Fruit fly (Drosophila melanogaster) whole organism, embryonic: ENCODE results near the gene Gyc89Da.

Experiments
- B-H2 ChIP-seq: fragments of 200-800 bp; sonication (Bioruptor generic); optimal IDR thresholded peaks from 2 replicates; lab custom pipeline; 2018; ENCODE audit warnings: missing biosample characterization, mild to moderate bottlenecking, missing genetic modification characterization
- Bdp1 ChIP-seq: fragments of 200-800 bp; sonication (Bioruptor generic); optimal IDR thresholded peaks from 3 replicates; lab custom pipeline; 2016; ENCODE audit warnings: missing biosample characterization, missing genetic modification characterization
- CG12071 ChIP-seq: fragments of 200-800 bp; sonication (Bioruptor generic); optimal IDR thresholded peaks from 3 replicates; lab custom pipeline; 2018; ENCODE audit warnings: missing biosample characterization, mild to moderate bottlenecking, missing genetic modification characterization
- CG12104 ChIP-seq: fragments of 200-800 bp; sonication (Bioruptor generic); optimal IDR thresholded peaks from 3 replicates; lab custom pipeline; 2016; ENCODE audit warnings: missing biosample characterization, missing genetic modification characterization
- CG12299 ChIP-seq: fragments of 200-800 bp; sonication (Bioruptor generic); optimal IDR thresholded peaks from 2 replicates; lab custom pipeline; 2018; ENCODE audit warnings: missing biosample characterization, mild to moderate bottlenecking, missing genetic modification characterization
- CG12769 ChIP-seq: fragments of 200-800 bp; sonication (Bioruptor generic); optimal IDR thresholded peaks from 2 replicates; lab custom pipeline; 2019; ENCODE audit warnings: missing biosample characterization, mild to moderate bottlenecking, missing genetic modification characterization, moderate library complexity
- CG14014 ChIP-seq: fragments of 200-800 bp; sonication (Bioruptor generic); IDR thresholded peaks from 2 replicates; pipeline ENCODE4 v1.3.6; 2022; ENCODE audit warnings: missing biosample characterization, missing genetic modification characterization
- CG14860 ChIP-seq: fragments of 200-800 bp; sonication (Bioruptor generic); IDR thresholded peaks from 3 replicates; pipeline ENCODE4 v1.3.6; 2022; ENCODE audit warnings: missing biosample characterization, missing genetic modification characterization; ENCODE audit not compliant: partially characterized antibody
- CG1602 ChIP-seq: fragments of 200-800 bp; sonication (Bioruptor generic); optimal IDR thresholded peaks from 3 replicates; lab custom pipeline; 2016; ENCODE audit warnings: missing biosample characterization, missing genetic modification characterization
- CG1832 ChIP-seq: fragments of 200-800 bp; sonication (Bioruptor generic); optimal IDR thresholded peaks from 2 replicates; lab custom pipeline; 2017; ENCODE audit warnings: missing biosample characterization, mild to moderate bottlenecking, missing genetic modification characterization, inconsistent platforms
- CG18476 ChIP-seq: fragments of 200-800 bp; sonication (Bioruptor generic); optimal IDR thresholded peaks from 2 replicates; lab custom pipeline; 2016; ENCODE audit warnings: missing biosample characterization, mild to moderate bottlenecking, missing genetic modification characterization
- CG18619 ChIP-seq: fragments of 200-800 bp; sonication (Bioruptor generic); optimal IDR thresholded peaks from 3 replicates; lab custom pipeline; 2017; ENCODE audit warnings: missing biosample characterization, mild to moderate bottlenecking, missing genetic modification characterization
- CG18764 ChIP-seq: fragments of 200-800 bp; sonication (Bioruptor generic); optimal IDR thresholded peaks from 3 replicates; lab custom pipeline; 2016; ENCODE audit warnings: missing biosample characterization, missing genetic modification characterization
- CG2120 ChIP-seq: fragments of 200-800 bp; sonication (Bioruptor generic); optimal IDR thresholded peaks from 3 replicates; lab custom pipeline; 2016; ENCODE audit warnings: missing biosample characterization, missing genetic modification characterization
- CG31365 ChIP-seq: fragments of 200-800 bp; sonication (Bioruptor generic); optimal IDR thresholded peaks from 2 replicates; lab custom pipeline; 2018; ENCODE audit warnings: missing biosample characterization, mild to moderate bottlenecking, missing genetic modification characterization
- CG31388 ChIP-seq: fragments of 200-800 bp; sonication (Bioruptor generic); optimal IDR thresholded peaks from 2 replicates; lab custom pipeline; 2016; ENCODE audit warnings: missing biosample characterization, missing genetic modification characterization
- CG7357 ChIP-seq: fragments of 200-800 bp; sonication (Bioruptor generic); IDR thresholded peaks from 3 replicates; pipeline ENCODE4 v1.3.6; 2022; ENCODE audit warnings: missing biosample characterization, missing genetic modification characterization
- CoRest ChIP-seq: fragments of 200-800 bp; sonication (Bioruptor generic); optimal IDR thresholded peaks from 3 replicates; lab custom pipeline; 2018; ENCODE audit warnings: missing biosample characterization, mild to moderate bottlenecking, missing genetic modification characterization, moderate library complexity
- CrebB ChIP-seq: fragments of 200-800 bp; sonication (Bioruptor generic); optimal IDR thresholded peaks from 3 replicates; lab custom pipeline; 2018; ENCODE audit warnings: missing biosample characterization, mild to moderate bottlenecking, missing genetic modification characterization
- D ChIP-seq, 2 experiments: fragments of 200-800 bp in 1 of 2; fragments of >200 bp in 1 of 2; sonication (Bioruptor generic) in 1 of 2; optimal IDR thresholded peaks; 2 replicates in 1 of 2; 3 replicates in 1 of 2; lab custom pipeline; 2017; ENCODE audit warnings: mild to moderate bottlenecking in 1 of 2, missing biosample characterization in 1 of 2, missing genetic modification characterization in 1 of 2, missing genetic modification reagents in 1 of 2
- D19A ChIP-seq: fragments of 200-800 bp; optimal IDR thresholded peaks from 3 replicates; lab custom pipeline; 2019; ENCODE audit warnings: missing biosample characterization, mild to moderate bottlenecking, missing genetic modification characterization, moderate library complexity
- E2f1 ChIP-seq: fragments of 200-800 bp; sonication (Bioruptor generic); IDR thresholded peaks from 2 replicates; pipeline ENCODE4 v1.3.6; 2022; ENCODE audit warnings: missing biosample characterization, missing genetic modification characterization
- Fer2 ChIP-seq: fragments of 200-800 bp; sonication (Bioruptor generic); optimal IDR thresholded peaks from 2 replicates; lab custom pipeline; 2018; ENCODE audit warnings: missing biosample characterization, mild to moderate bottlenecking, missing genetic modification characterization, moderate library complexity
- Fer3 ChIP-seq: fragments of 200-800 bp; sonication (Bioruptor generic); optimal IDR thresholded peaks from 2 replicates; lab custom pipeline; 2018; ENCODE audit warnings: missing biosample characterization, mild to moderate bottlenecking, missing genetic modification characterization, moderate library complexity
- GATAe ChIP-seq: fragments of 200-800 bp; sonication (Bioruptor generic); conservative IDR thresholded peaks from 2 replicates; pipeline ENCODE4 v1.3.6; 2022; ENCODE audit warnings: missing biosample characterization, missing genetic modification characterization
- Hr3 ChIP-seq: fragments of 200-800 bp; sonication (Bioruptor generic); optimal IDR thresholded peaks from 3 replicates; lab custom pipeline; 2016; ENCODE audit warnings: missing biosample characterization, missing genetic modification characterization
- Hr39 ChIP-seq: fragments of >200 bp; optimal IDR thresholded peaks from 2 replicates; lab custom pipeline; 2017
- MESR4 ChIP-seq: fragments of 200-800 bp; sonication (Bioruptor generic); optimal IDR thresholded peaks from 2 replicates; lab custom pipeline; 2018; ENCODE audit warnings: missing biosample characterization, mild to moderate bottlenecking, missing genetic modification characterization, moderate library complexity
- Myb ChIP-seq: fragments of 200-800 bp; sonication (Bioruptor generic); optimal IDR thresholded peaks from 2 replicates; lab custom pipeline; 2016; ENCODE audit warnings: missing biosample characterization, missing genetic modification characterization
- NC2α ChIP-seq: fragments of 200-800 bp; sonication (Bioruptor generic); optimal IDR thresholded peaks from 2 replicates; lab custom pipeline; 2016; ENCODE audit warnings: missing biosample characterization, missing genetic modification characterization
- NFAT ChIP-seq: fragments of 200-800 bp; sonication (Bioruptor generic); IDR thresholded peaks from 2 replicates; pipeline ENCODE4 v1.3.6; 2022; ENCODE audit warnings: missing biosample characterization, missing genetic modification characterization
- NK7.1 ChIP-seq: fragments of 200-800 bp; sonication (Bioruptor generic); optimal IDR thresholded peaks from 3 replicates; lab custom pipeline; 2016; ENCODE audit warnings: missing biosample characterization, missing genetic modification characterization
- Nf-YB ChIP-seq: fragments of 200-800 bp; sonication (Bioruptor generic); optimal IDR thresholded peaks from 3 replicates; lab custom pipeline; 2019; ENCODE audit warnings: missing biosample characterization, mild to moderate bottlenecking, missing genetic modification characterization, moderate library complexity
- Poxn ChIP-seq: fragments of 200-800 bp; sonication (Bioruptor generic); IDR thresholded peaks from 2 replicates; pipeline ENCODE4 v1.3.6; 2022; ENCODE audit warnings: missing biosample characterization, missing genetic modification characterization
- Ptx1 ChIP-seq: fragments of 200-800 bp; sonication (Bioruptor generic); IDR thresholded peaks from 2 replicates; pipeline ENCODE4 v1.3.6; 2022; ENCODE audit warnings: missing biosample characterization, missing genetic modification characterization
- Scr ChIP-seq: fragments of 200-800 bp; sonication (Bioruptor generic); IDR thresholded peaks from 2 replicates; pipeline ENCODE4 v1.3.6; 2022; ENCODE audit warnings: missing biosample characterization, missing genetic modification characterization; ENCODE audit not compliant: partially characterized antibody
- TFAM ChIP-seq: fragments of 200-800 bp; sonication (Bioruptor generic); optimal IDR thresholded peaks from 2 replicates; lab custom pipeline; 2017; ENCODE audit warnings: missing biosample characterization, missing genetic modification characterization, inconsistent platforms
- Usf ChIP-seq: fragments of 200-800 bp; sonication (Bioruptor generic); optimal IDR thresholded peaks from 2 replicates; lab custom pipeline; 2017; ENCODE audit warnings: missing genotype, missing biosample characterization, missing genetic modification characterization
- ap ChIP-seq: fragments of 200-800 bp; sonication (Bioruptor generic); IDR thresholded peaks from 2 replicates; pipeline ENCODE4 v1.3.6; 2022; ENCODE audit warnings: missing biosample characterization, missing genetic modification characterization
- cg ChIP-seq: fragments of 200-800 bp; sonication (Bioruptor generic); optimal IDR thresholded peaks from 3 replicates; lab custom pipeline; 2019; ENCODE audit warnings: missing biosample characterization, mild to moderate bottlenecking, missing genetic modification characterization, moderate library complexity
- da ChIP-seq: fragments of 200-800 bp; sonication (Bioruptor generic); optimal IDR thresholded peaks from 2 replicates; lab custom pipeline; 2016; ENCODE audit warnings: missing biosample characterization, missing genetic modification characterization
- en ChIP-seq: fragments of 200-800 bp; sonication (Bioruptor generic); optimal IDR thresholded peaks from 2 replicates; lab custom pipeline; 2016; ENCODE audit warnings: missing biosample characterization, missing genetic modification characterization
- gro ChIP-seq: fragments of 200-800 bp; sonication (Bioruptor generic); optimal IDR thresholded peaks from 2 replicates; lab custom pipeline; 2016; ENCODE audit warnings: missing biosample characterization, missing genetic modification characterization
- gsb ChIP-seq: fragments of 200-800 bp; sonication (Bioruptor generic); IDR thresholded peaks from 2 replicates; pipeline ENCODE4 v1.3.6; 2022; ENCODE audit warnings: missing biosample characterization, missing genetic modification characterization
- ind ChIP-seq: fragments of 200-800 bp; sonication (Bioruptor generic); optimal IDR thresholded peaks from 3 replicates; lab custom pipeline; 2016; ENCODE audit warnings: missing biosample characterization, missing genetic modification characterization
- nau ChIP-seq: fragments of 200-800 bp; sonication (Bioruptor generic); optimal IDR thresholded peaks from 3 replicates; lab custom pipeline; 2017; ENCODE audit warnings: missing biosample characterization, mild to moderate bottlenecking, missing genetic modification characterization, missing genetic modification reagents
- sd ChIP-seq: fragments of 200-800 bp; sonication (Bioruptor generic); optimal IDR thresholded peaks from 3 replicates; lab custom pipeline; 2018; ENCODE audit warnings: missing biosample characterization, mild to moderate bottlenecking, missing genetic modification characterization, moderate library complexity
- sna ChIP-seq: fragments of 200-800 bp; sonication (Bioruptor generic); IDR thresholded peaks from 2 replicates; pipeline ENCODE4 v1.3.6; 2022; ENCODE audit warnings: missing biosample characterization, missing genetic modification characterization; ENCODE audit not compliant: partially characterized antibody
- trh ChIP-seq: fragments of 200-800 bp; sonication (Bioruptor generic); optimal IDR thresholded peaks from 2 replicates; lab custom pipeline; 2016; ENCODE audit warnings: missing biosample characterization, missing genetic modification characterization
- unpg ChIP-seq: fragments of 200-800 bp; sonication (Bioruptor generic); optimal IDR thresholded peaks from 3 replicates; lab custom pipeline; 2018; ENCODE audit warnings: missing biosample characterization, mild to moderate bottlenecking, missing genetic modification characterization, moderate library complexity
- usp ChIP-seq: fragments of >200 bp; optimal IDR thresholded peaks from 2 replicates; lab custom pipeline; 2017; ENCODE audit warnings: missing biosample characterization, missing genetic modification characterization

Gyc89Da gene

dm6 chr3R:16432665-16433065 is 39.7 kb upstream of the Gyc89Da start, which contains the start of gene Fntb (continued):
- 0 out of 2 replicates have a peak, but pooled peaks have one; percentile 41 for TF ChIP-seq CG14014
- TF ChIP-seq CG12104 (GFP tag; lab: Kevin White, UChicago): peak; percentile 40
- TF ChIP-seq cg (GFP tag; lab: Kevin White, UChicago): no peak
- peak; percentile 62 for TF ChIP-seq CrebB
- peak; percentile 59 for TF ChIP-seq B-H2 (GFP tag; lab: Kevin White, UChicago)
- TF ChIP-seq CG2120 (GFP tag; lab: Kevin White, UChicago): peak; percentile 78
- TF ChIP-seq en: no peak
- TF ChIP-seq Poxn (GFP tag; lab: Robert Waterston, UW): no peak
- peak; percentile 53 for TF ChIP-seq CG1602 (GFP tag; lab: Kevin White, UChicago)
- peak; percentile 26 for TF ChIP-seq NK7.1 (GFP tag; lab: Kevin White, UChicago)
- TF ChIP-seq MESR4 (GFP tag; lab: Kevin White, UChicago): no peak
- TF ChIP-seq TFAM: no peak
- 0 out of 2 replicates have a peak, but pooled peaks have one; percentile 35 for TF ChIP-seq ap (GFP tag; lab: Robert Waterston, UW)
- TF ChIP-seq Hr3 (GFP tag; lab: Kevin White, UChicago): peak; percentile 76
- no peak for TF ChIP-seq Myb (GFP tag; lab: Kevin White, UChicago)
- TF ChIP-seq CG18764: peak; percentile 51
- TF ChIP-seq Hr39 (lab: Kevin White, UChicago): no peak
- no peak for TF ChIP-seq CG14860 (GFP tag; lab: Robert Waterston, UW)
- TF ChIP-seq unpg (GFP tag; lab: Kevin White, UChicago): peak; percentile 83
- TF ChIP-seq Nf-YB: peak; percentile 55
- TF ChIP-seq ind (GFP tag; lab: Kevin White, UChicago): peak; percentile 72
- peak; percentile 48 for TF ChIP-seq CG12299 (tag; lab: Kevin White, UChicago)
- peak; percentile 82 for TF ChIP-seq CoRest (tag; lab: Kevin White, UChicago)
- TF ChIP-seq CG18476 (GFP tag; lab: Kevin White, UChicago): peak; percentile 65
- TF ChIP-seq CG12071 (GFP tag; lab: Kevin White, UChicago): no peak
- TF ChIP-seq D19A: peak; percentile 75
- TF ChIP-seq CG31388: peak; percentile 12
- no peak for TF ChIP-seq Usf (GFP tag; lab: Kevin White, UChicago)
- no peak for TF ChIP-seq sna
- TF ChIP-seq CG1832: no peak
- TF ChIP-seq CG12769 (tag; lab: Kevin White, UChicago): no peak
- TF ChIP-seq CG18619 (GFP tag; lab: Kevin White, UChicago): peak; percentile 15
- peak; percentile 78 for TF ChIP-seq Fer3 (tag; lab: Kevin White, UChicago)
- TF ChIP-seq E2f1 (GFP tag; lab: Robert Waterston, UW): peak; percentile 23; the same call in 1 of the 2 replicates
- peak; percentile 12 for TF ChIP-seq NC2α
- TF ChIP-seq gro: no peak
- peak; percentile 12 for TF ChIP-seq CG31365
- no peak for TF ChIP-seq D (optimal IDR thresholded peaks at IDR 0.05; lab: Kevin White, UChicago)
- TF ChIP-seq D (GFP tag; optimal IDR thresholded peaks at IDR 0.05; lab: Kevin White, UChicago): peak; percentile 57
- TF ChIP-seq Bdp1 (GFP tag; lab: Kevin White, UChicago): no peak
- TF ChIP-seq Fer2: peak; percentile 55
- no peak for TF ChIP-seq nau (GFP tag; lab: Kevin White, UChicago)
- TF ChIP-seq trh: no peak
- TF ChIP-seq Scr (GFP tag; lab: Robert Waterston, UW): no peak
- TF ChIP-seq CG7357 (GFP tag; lab: Robert Waterston, UW): 0 out of 3 replicates have a peak, but pooled peaks have one; percentile 40
- TF ChIP-seq sd (tag; lab: Kevin White, UChicago): no peak
- TF ChIP-seq usp: no peak
- no peak for TF ChIP-seq da (GFP tag; lab: Kevin White, UChicago)
- no peak for TF ChIP-seq GATAe (GFP tag; lab: Robert Waterston, UW)
- TF ChIP-seq Ptx1 (GFP tag; lab: Robert Waterston, UW): peak; percentile 73
- no peak for TF ChIP-seq NFAT (GFP tag; lab: Robert Waterston, UW)
- no peak for TF ChIP-seq gsb (GFP tag; lab: Robert Waterston, UW)
